Worm (Caenorhabditis elegans) whole organism, young adult: ENCODE data around the gene gbb-2.

ENCODE experiments used
- B0336.3 ChIP-seq: fragments of 200-800 bp; sonication (Bioruptor generic); IDR thresholded peaks from 2 replicates; pipeline ENCODE4 v1.3.6; 2022; ENCODE audit warnings: missing genetic modification characterization, missing compliant biosample characterization
- C17E4.6 ChIP-seq: fragments of 200-800 bp; sonication (Bioruptor generic); IDR thresholded peaks from 2 replicates; pipeline ENCODE4 v1.3.6; 2022; ENCODE audit warnings: missing genetic modification reagents, missing genetic modification characterization, missing compliant biosample characterization
- F52B5.7 ChIP-seq: sonication (generic microtip); optimal IDR thresholded peaks from 2 replicates; lab custom pipeline; 2016; ENCODE audit warnings: mild to moderate bottlenecking, missing genetic modification characterization, missing compliant biosample characterization
- K11D2.4 ChIP-seq: fragments of 200-800 bp; sonication (Bioruptor generic); IDR thresholded peaks from 2 replicates; pipeline ENCODE4 v1.3.6; 2022; ENCODE audit warnings: missing genetic modification reagents, missing genetic modification characterization, missing compliant biosample characterization
- K12H6.12 ChIP-seq: fragments of 200-800 bp; sonication (Bioruptor generic); optimal IDR thresholded peaks from 2 replicates; lab custom pipeline; 2018; ENCODE audit warnings: mild to moderate bottlenecking, missing genetic modification characterization, missing compliant biosample characterization
- Y56A3A.18 ChIP-seq: fragments of 200-800 bp; sonication (Bioruptor generic); IDR thresholded peaks from 2 replicates; pipeline ENCODE4 v1.3.6; 2022; ENCODE audit warnings: missing genetic modification reagents, missing genetic modification characterization, missing compliant biosample characterization
- atf-7 ChIP-seq: sonication (generic microtip); optimal IDR thresholded peaks from 2 replicates; lab custom pipeline; 2017; ENCODE audit warnings: mild to moderate bottlenecking, missing genetic modification characterization, missing compliant biosample characterization
- athp-1 ChIP-seq: sonication (generic microtip); optimal IDR thresholded peaks from 2 replicates; lab custom pipeline; 2017; ENCODE audit warnings: mild to moderate bottlenecking, missing genetic modification characterization, missing compliant biosample characterization
- attf-6 ChIP-seq: fragments of 200-800 bp; sonication (Bioruptor generic); IDR thresholded peaks from 2 replicates; pipeline ENCODE4 v1.3.6; 2022; ENCODE audit warnings: missing genetic modification reagents, missing genetic modification characterization, missing compliant biosample characterization
- ccch-3 ChIP-seq: fragments of 200-800 bp; sonication (Bioruptor generic); optimal IDR thresholded peaks from 2 replicates; lab custom pipeline; 2018; ENCODE audit warnings: mild to moderate bottlenecking, missing genetic modification characterization, missing compliant biosample characterization
- cebp-1 ChIP-seq, 2 experiments: fragments of 200-800 bp in 1 of 2; sonication (Bioruptor generic) in 1 of 2; sonication (generic microtip) in 1 of 2; IDR thresholded peaks in 1 of 2; optimal IDR thresholded peaks in 1 of 2; 2 replicates each; pipeline versions ENCODE4 v1.3.6 to Lab custom; 2017 to 2022; ENCODE audit warnings: missing compliant biosample characterization in 2 of 2, missing genetic modification characterization in 2 of 2, mild to moderate bottlenecking in 1 of 2, missing genetic modification reagents in 1 of 2, moderate library complexity in 1 of 2
- ceh-27 ChIP-seq: fragments of 200-800 bp; sonication (Bioruptor generic); optimal IDR thresholded peaks from 2 replicates; lab custom pipeline; 2018; ENCODE audit warnings: mild to moderate bottlenecking, missing genetic modification characterization, moderate library complexity, missing compliant biosample characterization
- chd-7 ChIP-seq: sonication (generic microtip); optimal IDR thresholded peaks from 2 replicates; lab custom pipeline; 2016; ENCODE audit warnings: mild to moderate bottlenecking, missing genetic modification characterization, moderate library complexity, missing compliant biosample characterization
- dox-1 ChIP-seq: fragments of 200-800 bp; sonication (Bioruptor generic); IDR thresholded peaks from 2 replicates; pipeline ENCODE4 v1.3.6; 2022; ENCODE audit warnings: missing genetic modification reagents, missing genetic modification characterization, missing compliant biosample characterization
- dpff-1 ChIP-seq: sonication (generic microtip); optimal IDR thresholded peaks from 2 replicates; lab custom pipeline; 2017; ENCODE audit warnings: mild to moderate bottlenecking, missing genetic modification characterization, missing compliant biosample characterization
- efl-1 ChIP-seq: fragments of 150-350 bp; optimal IDR thresholded peaks from 2 replicates; lab custom pipeline; 2014; ENCODE audit warnings: missing biosample characterization, missing genetic modification reagents, missing genetic modification characterization
- egrh-3 ChIP-seq: fragments of 200-800 bp; sonication (Bioruptor generic); IDR thresholded peaks from 2 replicates; pipeline ENCODE4 v1.3.6; 2022; ENCODE audit warnings: missing genetic modification reagents, missing genetic modification characterization, missing compliant biosample characterization
- hmg-20 ChIP-seq: fragments of 200-800 bp; sonication (Bioruptor generic); IDR thresholded peaks from 2 replicates; pipeline ENCODE4 v1.3.6; 2022; ENCODE audit warnings: missing genetic modification reagents, missing genetic modification characterization, missing compliant biosample characterization
- let-526 ChIP-seq: fragments of 200-800 bp; sonication (Bioruptor generic); IDR thresholded peaks from 2 replicates; pipeline ENCODE4 v1.3.6; 2022; ENCODE audit warnings: missing genetic modification reagents, missing genetic modification characterization, missing compliant biosample characterization
- let-607 ChIP-seq, 2 experiments: fragments of 200-800 bp in 1 of 2; sonication (Bioruptor generic) in 1 of 2; sonication (generic microtip) in 1 of 2; optimal IDR thresholded peaks; 2 replicates each; lab custom pipeline; 2016 to 2018; ENCODE audit warnings: mild to moderate bottlenecking in 2 of 2, missing compliant biosample characterization in 2 of 2, missing genetic modification characterization in 2 of 2, moderate library complexity in 2 of 2, missing genotype in 1 of 2
- lin-35 ChIP-seq, 3 experiments: fragments of 150-350 bp in 2 of 3; sonication (generic microtip) in 1 of 3; optimal IDR thresholded peaks; 2 replicates each; lab custom pipeline; 2014 to 2018; ENCODE audit warnings: missing biosample characterization in 3 of 3, missing genetic modification characterization in 3 of 3, missing genetic modification reagents in 3 of 3
- lir-1 ChIP-seq: fragments of 200-800 bp; sonication (Bioruptor generic); conservative IDR thresholded peaks from 2 replicates; pipeline ENCODE4 v1.3.6; 2022; ENCODE audit warnings: missing genetic modification reagents, missing genetic modification characterization, missing compliant biosample characterization
- mcd-1 ChIP-seq: fragments of 200-800 bp; sonication (Bioruptor generic); IDR thresholded peaks from 2 replicates; pipeline ENCODE4 v1.3.6; 2022; ENCODE audit warnings: missing genetic modification reagents, missing genetic modification characterization, missing compliant biosample characterization
- nfya-2 ChIP-seq: fragments of 200-800 bp; sonication (Bioruptor generic); IDR thresholded peaks from 2 replicates; pipeline ENCODE4 v1.3.6; 2022; ENCODE audit warnings: missing genetic modification reagents, missing genetic modification characterization, missing compliant biosample characterization
- nfyb-1 ChIP-seq: fragments of 200-800 bp; sonication (Bioruptor generic); IDR thresholded peaks from 2 replicates; pipeline ENCODE4 v1.3.6; 2022; ENCODE audit warnings: missing genetic modification reagents, missing genetic modification characterization, missing compliant biosample characterization
- nhr-80 ChIP-seq: sonication (generic microtip); optimal IDR thresholded peaks from 2 replicates; lab custom pipeline; 2016; ENCODE audit warnings: missing genetic modification characterization, missing compliant biosample characterization
- nhr-90 ChIP-seq: sonication (generic microtip); optimal IDR thresholded peaks from 2 replicates; lab custom pipeline; 2016; ENCODE audit warnings: missing genotype, mild to moderate bottlenecking, missing genetic modification characterization, missing compliant biosample characterization
- pha-4 ChIP-seq: fragments of 150-350 bp; sonication (generic microtip); optimal IDR thresholded peaks from 2 replicates; lab custom pipeline; 2014; ENCODE audit warnings: missing biosample characterization, missing genetic modification reagents, missing genetic modification characterization
- snpc-4 ChIP-seq, 5 experiments: fragments of 150-350 bp in 1 of 5; sonication (generic microtip) in 4 of 5; optimal IDR thresholded peaks; 2 replicates each; lab custom pipeline; 2014 to 2018; ENCODE audit warnings: missing genetic modification characterization in 5 of 5, missing biosample characterization in 3 of 5, antibody characterized with exemption in 2 of 5, mild to moderate bottlenecking in 2 of 5, missing compliant biosample characterization in 2 of 5, missing genotype in 2 of 5, moderate library complexity in 2 of 5, missing genetic modification reagents in 1 of 5
- somi-1 ChIP-seq: fragments of 200-800 bp; sonication (Bioruptor generic); optimal IDR thresholded peaks from 2 replicates; lab custom pipeline; 2018; ENCODE audit warnings: mild to moderate bottlenecking, missing genetic modification characterization, missing compliant biosample characterization
- tbp1 ChIP-seq: fragments of 200-800 bp; sonication (Bioruptor generic); optimal IDR thresholded peaks from 2 replicates; lab custom pipeline; 2018; ENCODE audit warnings: mild to moderate bottlenecking, missing genetic modification characterization, missing compliant biosample characterization
- tbx-9 ChIP-seq: sonication (generic microtip); optimal IDR thresholded peaks from 2 replicates; lab custom pipeline; 2016; ENCODE audit warnings: borderline replicate concordance, missing genetic modification characterization, inconsistent platforms, missing compliant biosample characterization
- zfh-2 ChIP-seq: fragments of 200-800 bp; sonication (Bioruptor generic); conservative IDR thresholded peaks from 2 replicates; pipeline ENCODE4 v1.3.6; 2022; ENCODE audit warnings: missing genetic modification reagents, missing genetic modification characterization, missing compliant biosample characterization
- zim-3 ChIP-seq: sonication (generic microtip); optimal IDR thresholded peaks from 2 replicates; lab custom pipeline; 2017; ENCODE audit warnings: mild to moderate bottlenecking, missing genetic modification characterization, moderate library complexity, missing compliant biosample characterization
- ztf-22 ChIP-seq: fragments of 200-800 bp; sonication (Bioruptor generic); optimal IDR thresholded peaks from 2 replicates; lab custom pipeline; 2018; ENCODE audit warnings: mild to moderate bottlenecking, missing genetic modification characterization, moderate library complexity, missing compliant biosample characterization
- ztf-26 ChIP-seq: sonication (generic microtip); optimal IDR thresholded peaks from 2 replicates; lab custom pipeline; 2017; ENCODE audit warnings: missing genetic modification characterization, missing compliant biosample characterization

Gene gbb-2

ce11 chrIV:4475362-4476086 lies 31.0 kb downstream of the gbb-2 start (continued):
- TF ChIP-seq ztf-22 (no peak), nhr-90 (tag; lab: Kevin White, UChicago) (no peak), C17E4.6 (GFP tag; lab: Robert Waterston, UW) (no peak), nhr-80 (tag; lab: Kevin White, UChicago) (peak; percentile 41), cebp-1 (GFP tag; IDR thresholded peaks at IDR 0.05; lab: Robert Waterston, UW) (no peak), cebp-1 (tag; optimal IDR thresholded peaks at IDR 0.05; lab: Kevin White, UChicago) (peak; percentile 6), ccch-3 (no peak), snpc-4 (GFP tag; optimal IDR thresholded peaks at IDR 0.05; lab: Kevin White, UChicago) (no peak), snpc-4 (tag; optimal IDR thresholded peaks at IDR 0.05; lab: Kevin White, UChicago) (no peak)

- peak; percentile 64 for TF ChIP-seq B0336.3 (GFP tag; lab: Robert Waterston, UW)
- no peak for TF ChIP-seq nfya-2 (GFP tag; lab: Robert Waterston, UW)
- peak; percentile 16 for TF ChIP-seq somi-1 (GFP tag; lab: Kevin White, UChicago)
- 0 out of 2 replicates have a peak, but pooled peaks have one; percentile 26 for TF ChIP-seq mcd-1
- peak; percentile 79 for TF ChIP-seq zfh-2 (GFP tag; lab: Robert Waterston, UW)
- peak; percentile 37; the same call in 1 of the 2 replicates for TF ChIP-seq nfyb-1
- peak; percentile 6 for TF ChIP-seq K12H6.12 (tag; lab: Kevin White, UChicago)
- TF ChIP-seq zim-3 (tag; lab: Kevin White, UChicago), result no peak
- TF ChIP-seq chd-7 (tag; lab: Kevin White, UChicago), result peak; percentile 30
- TF ChIP-seq ceh-27 (GFP tag; lab: Kevin White, UChicago), result peak; percentile 1
- TF ChIP-seq athp-1, result peak; percentile 45
- TF ChIP-seq F52B5.7 (tag; lab: Kevin White, UChicago), result peak; percentile 56
- TF ChIP-seq cebp-1 (GFP tag; IDR thresholded peaks at IDR 0.05; lab: Robert Waterston, UW), result no peak; the same call in 1 of the 2 replicates
- peak; percentile 66 for TF ChIP-seq cebp-1 (tag; optimal IDR thresholded peaks at IDR 0.05; lab: Kevin White, UChicago)
- TF ChIP-seq K11D2.4, result peak; percentile 12; the same call in 1 of the 2 replicates
- no peak for TF ChIP-seq pha-4
- TF ChIP-seq tbx-9 (tag; lab: Kevin White, UChicago), result no peak
- peak; percentile 51; the same call in 1 of the 2 replicates for TF ChIP-seq dox-1
- TF ChIP-seq efl-1 (GFP tag; lab: Kevin White, UChicago), result no peak
- TF ChIP-seq ztf-26 (tag; lab: Kevin White, UChicago), result peak; percentile 50
- TF ChIP-seq atf-7, result peak; percentile 60
- peak; percentile 51; the same call in 1 of the 2 replicates for TF ChIP-seq egrh-3 (GFP tag; lab: Robert Waterston, UW)
These were observed 32.8 kb downstream of the gbb-2 start for ce11 chrIV:4473767-4474166.

- TF ChIP-seq K11D2.4 (0 out of 2 replicates have a peak, but pooled peaks have one; percentile 10), tbp1 (peak; percentile 11), ceh-27 (GFP tag; lab: Kevin White, UChicago) (peak; percentile 11), somi-1 (GFP tag; lab: Kevin White, UChicago) (no peak), attf-6 (GFP tag; lab: Robert Waterston, UW) (0 out of 2 replicates have a peak, but pooled peaks have one; percentile 23), mcd-1 (peak; percentile 5; the same call in 1 of the 2 replicates), nhr-80 (tag; lab: Kevin White, UChicago) (peak; percentile 30), let-607 (tag; optimal IDR thresholded peaks at IDR 0.05; lab: Kevin White, UChicago) (no peak), cebp-1 (GFP tag; IDR thresholded peaks at IDR 0.05; lab: Robert Waterston, UW) (no peak), cebp-1 (tag; optimal IDR thresholded peaks at IDR 0.05; lab: Kevin White, UChicago) (peak; percentile 44), hmg-20 (GFP tag; lab: Robert Waterston, UW) (no peak), chd-7 (tag; lab: Kevin White, UChicago) (peak; percentile 11), lin-35 (GFP tag; optimal IDR thresholded peaks at IDR 0.05; lab: Kevin White, UChicago) (peak in 1 of 3 experiments; percentile 14), dpff-1 (tag; lab: Kevin White, UChicago) (no peak), lir-1 (GFP tag; lab: Robert Waterston, UW) (0 out of 2 replicates have a peak, but pooled peaks have one; percentile 19), let-526 (GFP tag; lab: Robert Waterston, UW) (peak; percentile 8; the same call in 1 of the 2 replicates), Y56A3A.18 (GFP tag; lab: Robert Waterston, UW) (0 out of 2 replicates have a peak, but pooled peaks have one; percentile 6)
- TF ChIP-seq, all 124 proteins: peak for 12
These were observed 34.0 kb downstream of the gbb-2 start for ce11 chrIV:4472418-4473173.
